Fruit fly (Drosophila melanogaster) whole organism, prepupa: ENCODE results near the gene CG15022.

Source experiments
- CG15336 ChIP-seq: fragments of 200-800 bp; sonication (Bioruptor generic); IDR thresholded peaks from 2 replicates; pipeline ENCODE4 v1.3.6; 2022; ENCODE audit warnings: missing biosample characterization, missing genetic modification characterization
- Hr39 ChIP-seq: fragments of 200-800 bp; sonication (Bioruptor generic); optimal IDR thresholded peaks from 2 replicates; lab custom pipeline; 2016; ENCODE audit warnings: missing biosample characterization, missing genetic modification characterization
- net ChIP-seq: fragments of 200-800 bp; sonication (Bioruptor generic); optimal IDR thresholded peaks from 3 replicates; lab custom pipeline; 2016; ENCODE audit warnings: missing biosample characterization, missing genetic modification characterization

DNA sequence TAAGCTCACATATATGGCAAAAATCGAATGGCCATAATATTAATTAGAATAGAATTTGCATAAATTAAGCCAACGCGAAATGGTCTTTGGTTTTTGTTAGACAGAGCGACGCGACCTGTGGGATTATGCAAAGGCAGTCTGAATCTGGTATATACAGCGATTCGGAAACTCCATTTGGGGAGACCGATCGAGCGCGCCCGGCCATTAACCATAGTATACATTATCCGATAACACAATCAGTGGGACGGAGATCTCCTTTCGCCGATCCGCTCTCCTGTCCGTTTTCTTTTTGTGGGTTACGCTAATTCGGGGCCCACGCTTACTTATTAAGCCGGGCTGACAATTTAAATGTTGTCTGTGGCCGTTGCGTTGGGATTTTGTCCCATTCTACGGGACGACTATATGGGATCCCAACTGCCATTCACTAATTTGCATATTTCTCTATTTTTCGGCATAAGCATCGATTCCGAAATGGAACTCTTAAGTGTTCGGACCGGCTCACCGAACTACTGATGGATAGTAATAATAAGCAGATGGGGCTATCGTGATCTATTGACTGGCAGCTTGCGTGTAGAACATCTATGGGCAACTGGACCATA is 17.6 kb upstream of the CG15022 start:
- no peak for TF ChIP-seq net (GFP tag; lab: Kevin White, UChicago)
- no peak for TF ChIP-seq CG15336
- no peak for TF ChIP-seq Hr39 (GFP tag; lab: Kevin White, UChicago)
